Worm (Caenorhabditis elegans) whole organism, L2 larva: ENCODE data around the gene F38B6.4.

Experiments used
- R02D3.7 ChIP-seq: fragments of 150-350 bp; optimal IDR thresholded peaks from 2 replicates; lab custom pipeline; 2014; ENCODE audit warnings: missing biosample characterization, missing genetic modification characterization
- ama-1 ChIP-seq: fragments of 150-350 bp; optimal IDR thresholded peaks from 2 replicates; lab custom pipeline; 2018; ENCODE audit warnings: inconsistent platforms
- ceh-16 ChIP-seq: fragments of 150-350 bp; optimal IDR thresholded peaks from 2 replicates; lab custom pipeline; 2014; ENCODE audit warnings: missing biosample characterization, missing genetic modification characterization
- ceh-82 ChIP-seq: fragments of 150-350 bp; optimal IDR thresholded peaks from 2 replicates; lab custom pipeline; 2014; ENCODE audit warnings: missing biosample characterization, missing genetic modification characterization
- elt-1 ChIP-seq: fragments of 150-350 bp; optimal IDR thresholded peaks from 2 replicates; lab custom pipeline; 2014; ENCODE audit warnings: missing biosample characterization, missing genetic modification characterization
- lin-39 ChIP-seq: fragments of 150-350 bp; optimal IDR thresholded peaks from 2 replicates; lab custom pipeline; 2014; ENCODE audit warnings: missing biosample characterization, missing genetic modification reagents, missing genetic modification characterization
- nhr-11 ChIP-seq: fragments of 150-350 bp; optimal IDR thresholded peaks from 2 replicates; lab custom pipeline; 2014; ENCODE audit warnings: missing biosample characterization, missing genetic modification characterization
- nhr-237 ChIP-seq: fragments of 150-350 bp; optimal IDR thresholded peaks from 2 replicates; lab custom pipeline; 2014; ENCODE audit warnings: missing biosample characterization, missing genetic modification characterization
- snpc-4 ChIP-seq: fragments of 150-350 bp; optimal IDR thresholded peaks from 2 replicates; lab custom pipeline; 2014; ENCODE audit warnings: missing biosample characterization, missing genetic modification characterization
- zag-1 ChIP-seq: fragments of 150-350 bp; optimal IDR thresholded peaks from 2 replicates; lab custom pipeline; 2014; ENCODE audit warnings: missing biosample characterization, missing genetic modification characterization
- ztf-4 ChIP-seq: fragments of 150-350 bp; optimal IDR thresholded peaks from 2 replicates; lab custom pipeline; 2014; ENCODE audit warnings: missing biosample characterization, missing genetic modification characterization

ce11 chrX:6672519-6672918 is 2.1 kb upstream of the F38B6.4 start, which contains the start of gene col-172:
- TF ChIP-seq ama-1 (lab: Kevin White, UChicago) = no peak
- TF ChIP-seq ceh-82 (tag; lab: Kevin White, UChicago) = no peak
- TF ChIP-seq lin-39 (tag; lab: Kevin White, UChicago) = no peak
- no peak for TF ChIP-seq ztf-4 (tag; lab: Kevin White, UChicago)
- TF ChIP-seq R02D3.7 (tag; lab: Kevin White, UChicago) = no peak
- no peak for TF ChIP-seq nhr-237 (tag; lab: Kevin White, UChicago)
- no peak for TF ChIP-seq nhr-11 (tag; lab: Kevin White, UChicago)
- TF ChIP-seq ceh-16 (tag; lab: Kevin White, UChicago) = no peak
- TF ChIP-seq zag-1 = no peak
- TF ChIP-seq snpc-4 (tag; lab: Kevin White, UChicago) = no peak
- TF ChIP-seq elt-1 = no peak
